Worm (Caenorhabditis elegans) whole organism, L4 larva: ENCODE data around the gene chpf-1.
A peak's percentile ranks its signal among the peaks of the same experiment; 100 is the strongest.

Experiments
- D1046.2 ChIP-seq: fragments of 200-800 bp; sonication (Bioruptor generic); IDR thresholded peaks from 2 replicates; pipeline ENCODE4 v1.3.6; 2022; ENCODE audit warnings: missing genetic modification characterization, missing compliant biosample characterization
- F44E2.7 ChIP-seq: fragments of 200-800 bp; sonication (Bioruptor generic); IDR thresholded peaks from 2 replicates; pipeline ENCODE4 v2.1.2; 2022; ENCODE audit warnings: missing genetic modification characterization, missing compliant biosample characterization
- T20F7.1 ChIP-seq: fragments of 200-800 bp; sonication (Bioruptor generic); optimal IDR thresholded peaks from 2 replicates; lab custom pipeline; 2018; ENCODE audit warnings: mild to moderate bottlenecking, missing genetic modification characterization, missing compliant biosample characterization
- Y105C5A.15 ChIP-seq: fragments of 200-800 bp; sonication (Bioruptor generic); IDR thresholded peaks from 2 replicates; pipeline ENCODE4 v1.3.6; 2022; ENCODE audit warnings: missing genetic modification characterization, missing compliant biosample characterization
- aha-1 ChIP-seq: fragments of 150-350 bp; peaks from one replicate; lab custom pipeline; 2014; ENCODE audit warnings: missing biosample characterization, missing genetic modification characterization
- aly-2 ChIP-seq: sonication (generic microtip); optimal IDR thresholded peaks from 2 replicates; lab custom pipeline; 2018; ENCODE audit warnings: missing biosample characterization, missing genetic modification characterization
- arid-1 ChIP-seq: fragments of 200-800 bp; sonication (Bioruptor generic); conservative IDR thresholded peaks from 2 replicates; pipeline ENCODE4 v1.3.6; 2022; ENCODE audit warnings: missing genetic modification reagents, missing genetic modification characterization, missing compliant biosample characterization
- attf-4 ChIP-seq: sonication (generic microtip); optimal IDR thresholded peaks from 3 replicates; lab custom pipeline; 2017; ENCODE audit warnings: missing biosample characterization, missing genetic modification characterization
- ceh-20 ChIP-seq: fragments of 200-800 bp; sonication (Bioruptor generic); IDR thresholded peaks from 2 replicates; pipeline ENCODE4 v1.3.6; 2022; ENCODE audit warnings: missing genetic modification reagents, missing genetic modification characterization, missing compliant biosample characterization
- ceh-32 ChIP-seq: sonication (generic microtip); optimal IDR thresholded peaks from 2 replicates; lab custom pipeline; 2016; ENCODE audit warnings: mild to moderate bottlenecking, missing genetic modification characterization, missing compliant biosample characterization; ENCODE audit not compliant: poor library complexity
- ceh-82 ChIP-seq: sonication (generic microtip); optimal IDR thresholded peaks from 2 replicates; lab custom pipeline; 2017; ENCODE audit warnings: missing biosample characterization, missing genetic modification characterization
- cey-2 ChIP-seq: sonication (generic microtip); optimal IDR thresholded peaks from 3 replicates; lab custom pipeline; 2017; ENCODE audit warnings: missing genetic modification characterization, mild to moderate bottlenecking, missing compliant biosample characterization, antibody characterized with exemption, borderline replicate concordance; ENCODE audit not compliant: insufficient read depth
- daf-12 ChIP-seq: fragments of 150-350 bp; optimal IDR thresholded peaks from 2 replicates; lab custom pipeline; 2014; ENCODE audit warnings: missing biosample characterization, missing genetic modification reagents, missing genetic modification characterization
- daf-16 ChIP-seq, 3 experiments: sonication (generic microtip); optimal IDR thresholded peaks; 2 replicates each; lab custom pipeline; 2016 to 2017; ENCODE audit warnings: missing genetic modification characterization in 3 of 3, missing genetic modification reagents in 3 of 3, mild to moderate bottlenecking in 2 of 3, missing compliant biosample characterization in 2 of 3, missing biosample characterization in 1 of 3, moderate library complexity in 1 of 3
- dmd-6 ChIP-seq: fragments of 200-800 bp; sonication (Bioruptor generic); IDR thresholded peaks from 2 replicates; pipeline ENCODE4 v1.3.6; 2022; ENCODE audit warnings: missing genetic modification reagents, missing genetic modification characterization, missing compliant biosample characterization
- dve-1 ChIP-seq: sonication (generic microtip); optimal IDR thresholded peaks from 2 replicates; lab custom pipeline; 2017; ENCODE audit warnings: antibody characterized with exemption, mild to moderate bottlenecking, missing genetic modification characterization, missing compliant biosample characterization; ENCODE audit not compliant: insufficient read depth
- egl-27 ChIP-seq: sonication (generic microtip); optimal IDR thresholded peaks from 3 replicates; lab custom pipeline; 2017; ENCODE audit warnings: missing biosample characterization, missing genetic modification reagents, missing genetic modification characterization
- hlh-11 ChIP-seq: fragments of 200-800 bp; sonication (Bioruptor generic); optimal IDR thresholded peaks from 2 replicates; lab custom pipeline; 2018; ENCODE audit warnings: mild to moderate bottlenecking, missing genetic modification characterization, missing compliant biosample characterization
- hlh-30 ChIP-seq: sonication (generic microtip); optimal IDR thresholded peaks from 2 replicates; lab custom pipeline; 2017; ENCODE audit warnings: antibody characterized with exemption, mild to moderate bottlenecking, missing genetic modification characterization, missing compliant biosample characterization; ENCODE audit not compliant: insufficient read depth
- hmg-1.1 ChIP-seq: fragments of 200-800 bp; sonication (Bioruptor generic); IDR thresholded peaks from 2 replicates; pipeline ENCODE4 v1.3.6; 2022; ENCODE audit warnings: missing genetic modification reagents, missing genetic modification characterization, missing compliant biosample characterization
- jun-1 ChIP-seq: fragments of 150-350 bp; optimal IDR thresholded peaks from 2 replicates; lab custom pipeline; 2014; ENCODE audit warnings: missing biosample characterization, missing genetic modification reagents, missing genetic modification characterization
- lin-1 ChIP-seq: fragments of 200-800 bp; sonication (Bioruptor generic); IDR thresholded peaks from 2 replicates; pipeline ENCODE4 v1.3.6; 2022; ENCODE audit warnings: missing genetic modification reagents, missing genetic modification characterization, missing compliant biosample characterization
- lin-15B ChIP-seq: fragments of 150-350 bp; sonication (generic microtip); optimal IDR thresholded peaks from 3 replicates; lab custom pipeline; 2014; ENCODE audit warnings: missing biosample characterization, missing genetic modification characterization
- lin-29 ChIP-seq: fragments of 200-800 bp; sonication (Bioruptor generic); IDR thresholded peaks from 2 replicates; pipeline ENCODE4 v1.3.6; 2022; ENCODE audit warnings: missing genetic modification reagents, missing genetic modification characterization, missing compliant biosample characterization
- lin-38 ChIP-seq: fragments of 200-800 bp; sonication (Bioruptor generic); IDR thresholded peaks from 2 replicates; pipeline ENCODE4 v1.3.6; 2022; ENCODE audit warnings: missing genetic modification reagents, missing genetic modification characterization, missing compliant biosample characterization
- lin-39 ChIP-seq: fragments of 150-350 bp; optimal IDR thresholded peaks from 2 replicates; lab custom pipeline; 2014; ENCODE audit warnings: missing biosample characterization, missing genetic modification reagents, missing genetic modification characterization
- lir-3 ChIP-seq: sonication (generic microtip); optimal IDR thresholded peaks from 2 replicates; lab custom pipeline; 2016; ENCODE audit warnings: mild to moderate bottlenecking, missing genetic modification characterization, missing compliant biosample characterization
- lsy-2 ChIP-seq, 2 experiments: fragments of 150-350 bp in 1 of 2; sonication (generic microtip) in 1 of 2; optimal IDR thresholded peaks; 2 replicates each; lab custom pipeline; 2014 to 2017; ENCODE audit warnings: missing biosample characterization in 2 of 2, missing genetic modification characterization in 2 of 2
- mdl-1 ChIP-seq, 2 experiments: fragments of 150-350 bp in 1 of 2; sonication (generic microtip) in 1 of 2; optimal IDR thresholded peaks; 2 replicates each; lab custom pipeline; 2014 to 2017; ENCODE audit warnings: missing biosample characterization in 2 of 2, missing genetic modification characterization in 2 of 2
- mep-1 ChIP-seq: fragments of 150-350 bp; sonication (generic microtip); optimal IDR thresholded peaks from 3 replicates; lab custom pipeline; 2014; ENCODE audit warnings: missing biosample characterization, missing genetic modification characterization
- mxl-3 ChIP-seq: fragments of 200-800 bp; sonication (Bioruptor generic); optimal IDR thresholded peaks from 2 replicates; lab custom pipeline; 2018; ENCODE audit warnings: mild to moderate bottlenecking, missing genetic modification characterization, missing compliant biosample characterization
- nhr-11 ChIP-seq: fragments of 150-350 bp; optimal IDR thresholded peaks from 2 replicates; lab custom pipeline; 2014; ENCODE audit warnings: missing biosample characterization, missing genetic modification characterization
- nhr-25 ChIP-seq: sonication (generic microtip); optimal IDR thresholded peaks from 2 replicates; lab custom pipeline; 2017; ENCODE audit warnings: missing genetic modification characterization, mild to moderate bottlenecking, missing compliant biosample characterization, antibody characterized with exemption, moderate library complexity, borderline replicate concordance; ENCODE audit not compliant: insufficient read depth
- nhr-28 ChIP-seq: fragments of 150-350 bp; optimal IDR thresholded peaks from 2 replicates; lab custom pipeline; 2014; ENCODE audit warnings: missing biosample characterization, missing genetic modification characterization
- nhr-42 ChIP-seq: fragments of 200-800 bp; sonication (Bioruptor generic); IDR thresholded peaks from 2 replicates; pipeline ENCODE4 v1.3.6; 2022; ENCODE audit warnings: missing genetic modification characterization, missing compliant biosample characterization
- nhr-77 ChIP-seq: fragments of 150-350 bp; optimal IDR thresholded peaks from 2 replicates; lab custom pipeline; 2014; ENCODE audit warnings: missing biosample characterization, missing genetic modification characterization
- php-3 ChIP-seq: fragments of 200-800 bp; sonication (Bioruptor generic); IDR thresholded peaks from 2 replicates; pipeline ENCODE4 v1.3.6; 2022; ENCODE audit warnings: missing genetic modification reagents, missing genetic modification characterization, missing compliant biosample characterization
- pqm-1 ChIP-seq: sonication (generic microtip); optimal IDR thresholded peaks from 2 replicates; lab custom pipeline; 2017; ENCODE audit warnings: missing biosample characterization, missing genetic modification characterization
- rbr-2 ChIP-seq: sonication (generic microtip); optimal IDR thresholded peaks from 2 replicates; lab custom pipeline; 2016; ENCODE audit warnings: missing genotype, missing genetic modification characterization, missing compliant biosample characterization
- skn-1 ChIP-seq: fragments of 150-350 bp; optimal IDR thresholded peaks from 2 replicates; lab custom pipeline; 2014; ENCODE audit warnings: missing biosample characterization, missing genetic modification characterization
- spr-3 ChIP-seq: fragments of 200-800 bp; sonication (Bioruptor generic); optimal IDR thresholded peaks from 2 replicates; lab custom pipeline; 2018; ENCODE audit warnings: mild to moderate bottlenecking, missing genetic modification characterization, missing compliant biosample characterization
- unc-39 ChIP-seq: sonication (generic microtip); optimal IDR thresholded peaks from 2 replicates; lab custom pipeline; 2017; ENCODE audit warnings: missing biosample characterization, missing genetic modification characterization
- zag-1 ChIP-seq: fragments of 150-350 bp; optimal IDR thresholded peaks from 2 replicates; lab custom pipeline; 2014; ENCODE audit warnings: missing biosample characterization, missing genetic modification characterization
- ztf-11 ChIP-seq: fragments of 150-350 bp; optimal IDR thresholded peaks from 2 replicates; lab custom pipeline; 2014; ENCODE audit warnings: missing biosample characterization, missing genetic modification characterization
- ztf-7 ChIP-seq: fragments of 150-350 bp; optimal IDR thresholded peaks from 2 replicates; lab custom pipeline; 2014; ENCODE audit warnings: missing biosample characterization, missing genetic modification characterization

chpf-1 gene

ce11 chrV:10245615-10246014, 42.3 kb upstream of the chpf-1 start:
- TF ChIP-seq unc-39 (no peak), cey-2 (tag; lab: Kevin White, UChicago) (no peak), egl-27 (tag; lab: Kevin White, UChicago) (no peak), lin-39 (tag; lab: Kevin White, UChicago) (no peak), zag-1 (tag; lab: Kevin White, UChicago) (no peak), lin-29 (GFP tag; lab: Robert Waterston, UW) (no peak), dve-1 (peak; percentile 53), nhr-25 (no peak), skn-1 (tag; lab: Kevin White, UChicago) (no peak), arid-1 (GFP tag; lab: Robert Waterston, UW) (no peak), mep-1 (tag; lab: Kevin White, UChicago) (no peak), D1046.2 (GFP tag; lab: Robert Waterston, UW) (no peak), T20F7.1 (no peak), hlh-11 (peak; percentile 45), lin-15B (tag; lab: Kevin White, UChicago) (no peak), daf-16 (GFP tag; optimal IDR thresholded peaks at IDR 0.05; lab: Kevin White, UChicago) (no peak), daf-16 (tag; optimal IDR thresholded peaks at IDR 0.05; lab: Kevin White, UChicago) (peak; percentile 100), F44E2.7 (GFP tag; lab: Robert Waterston, UW) (no peak), lsy-2 (tag; optimal IDR thresholded peaks at IDR 0.05; lab: Kevin White, UChicago) (no peak), nhr-28 (tag; lab: Kevin White, UChicago) (peak; percentile 69), Y105C5A.15 (no peak), lir-3 (tag; lab: Kevin White, UChicago) (no peak), nhr-77 (tag; lab: Kevin White, UChicago) (peak; percentile 34), pqm-1 (tag; lab: Kevin White, UChicago) (peak; percentile 22), mxl-3 (GFP tag; lab: Kevin White, UChicago) (no peak), lin-1 (GFP tag; lab: Robert Waterston, UW) (no peak), ztf-7 (tag; lab: Kevin White, UChicago) (no peak), hmg-1.1 (GFP tag; lab: Robert Waterston, UW) (no peak), spr-3 (no peak), nhr-42 (GFP tag; lab: Robert Waterston, UW) (no peak), hlh-30 (no peak), lin-38 (no peak), daf-12 (no peak)

- TF ChIP-seq ceh-32 (tag; lab: Kevin White, UChicago) (no peak), jun-1 (tag; lab: Kevin White, UChicago) (no peak), nhr-11 (no peak), ztf-11 (tag; lab: Kevin White, UChicago) (no peak), rbr-2 (tag; lab: Kevin White, UChicago) (no peak), dve-1 (peak; percentile 57), nhr-28 (tag; lab: Kevin White, UChicago) (peak; percentile 67), ceh-20 (GFP tag; lab: Robert Waterston, UW) (no peak), attf-4 (tag; lab: Kevin White, UChicago) (no peak), pqm-1 (tag; lab: Kevin White, UChicago) (peak; percentile 50), dmd-6 (peak; percentile 18; the same call in 1 of the 2 replicates), mdl-1 (tag; optimal IDR thresholded peaks at IDR 0.05; lab: Kevin White, UChicago) (peak in 1 of 2 experiments; percentile 5), ceh-82 (tag; lab: Kevin White, UChicago) (no peak), aly-2 (tag; lab: Kevin White, UChicago) (no peak), hlh-11 (peak; percentile 34), daf-16 (GFP tag; optimal IDR thresholded peaks at IDR 0.05; lab: Kevin White, UChicago) (no peak), daf-16 (tag; optimal IDR thresholded peaks at IDR 0.05; lab: Kevin White, UChicago) (peak; percentile 73), hlh-30 (peak; percentile 20), php-3 (GFP tag; lab: Robert Waterston, UW) (peak; percentile 86), aha-1 (tag; lab: Kevin White, UChicago) (no peak)
These were observed 40.9 kb upstream of the chpf-1 start for ce11 chrV:10244018-10244720.
